Worm (Caenorhabditis elegans): Measurements from ENCODE around the gene H24K24.2.

ce11 chrV:942556-942955 is 25.0 kb downstream of the H24K24.2 start:
- no peak for TF ChIP-seq fkh-3 (tag; optimal IDR thresholded peaks at IDR 0.05)
- TF ChIP-seq sdz-38 (tag; optimal IDR thresholded peaks at IDR 0.05): no peak
- no peak for TF ChIP-seq him-1 (tag; optimal IDR thresholded peaks at IDR 0.05)
- no peak for TF ChIP-seq bed-2 (GFP tag; IDR thresholded peaks at IDR 0.05)
- no peak for TF ChIP-seq rpc-1 (optimal IDR thresholded peaks at IDR 0.05)
- TF ChIP-seq rpc-1 (tag; optimal IDR thresholded peaks at IDR 0.05): no peak
- no peak for TF ChIP-seq ceh-100 (GFP tag; IDR thresholded peaks at IDR 0.05)
- TF ChIP-seq egrh-3 (GFP tag; IDR thresholded peaks at IDR 0.05): peak; percentile 69; the same call in 1 of the 2 replicates
- no peak for TF ChIP-seq ztf-22 (GFP tag; optimal IDR thresholded peaks at IDR 0.05)
- TF ChIP-seq pha-4 (tag; optimal IDR thresholded peaks at IDR 0.05): no peak
- no peak for TF ChIP-seq ztf-3 (GFP tag; optimal IDR thresholded peaks at IDR 0.05)
- no peak for TF ChIP-seq Y53G8AR.9 (GFP tag; conservative IDR thresholded peaks at IDR 0.05)
- no peak for TF ChIP-seq snpc-1.3 (tag; optimal IDR thresholded peaks at IDR 0.05; ENCODE audit: insufficient read depth)

Data from whole organism, young adult.